In genomic region chrV:6112823-6113222, ce11 we compare ENCODE assay signal across 3 worm cellular contexts.
TF ChIP-seq lines count a peak whose summit lies in the region.

Gene F17A9.5, minus strand, starts transcription at chrV:6112997.

TF ChIP-seq in whole organism, L1 larva, 84 proteins besides CTCF, POLR2A, EP300 and RAD21:
- TF ChIP-seq rnt-1 (tag; optimal IDR thresholded peaks at IDR 0.05; lab: Kevin White, UChicago) (no peak), hlh-4 (tag; optimal IDR thresholded peaks at IDR 0.05; lab: Kevin White, UChicago) (no peak), ces-1 (GFP tag; optimal IDR thresholded peaks at IDR 0.05; lab: Kevin White, UChicago) (no peak), nhr-20 (tag; optimal IDR thresholded peaks at IDR 0.05; lab: Kevin White, UChicago) (peak; percentile 53), efl-1 (optimal IDR thresholded peaks at IDR 0.05; lab: Kevin White, UChicago) (no peak), efl-1 (GFP tag; optimal IDR thresholded peaks at IDR 0.05 in 1 of 2; lab: Kevin White, UChicago) (peak in 1 of 2 experiments; percentile 81), C34B4.2 (tag; optimal IDR thresholded peaks at IDR 0.05; lab: Kevin White, UChicago) (no peak), lir-3 (tag; optimal IDR thresholded peaks at IDR 0.05; lab: Kevin White, UChicago; ENCODE audit: poor library complexity) (no peak)

TF ChIP-seq in whole organism, L2 larva, 48 proteins besides CTCF, POLR2A, EP300 and RAD21:
- TF ChIP-seq sma-3 (GFP tag; optimal IDR thresholded peaks at IDR 0.05; lab: Kevin White, UChicago) (no peak), nhr-6 (tag; optimal IDR thresholded peaks at IDR 0.05; lab: Kevin White, UChicago) (no peak), nhr-23 (tag; optimal IDR thresholded peaks at IDR 0.05; lab: Kevin White, UChicago) (no peak), sma-9 (GFP tag; optimal IDR thresholded peaks at IDR 0.05; lab: Kevin White, UChicago) (peak; percentile 24), sma-9 (tag; optimal IDR thresholded peaks at IDR 0.05; lab: Kevin White, UChicago) (no peak)

TF ChIP-seq in whole organism, L4 larva, 104 proteins besides CTCF, POLR2A, EP300 and RAD21:
- peak; percentile 82 for TF ChIP-seq nhr-28 (tag; optimal IDR thresholded peaks at IDR 0.05; lab: Kevin White, UChicago)
- no peak for TF ChIP-seq lsy-2 (tag; optimal IDR thresholded peaks at IDR 0.05; lab: Kevin White, UChicago)
- TF ChIP-seq daf-16 (GFP tag; optimal IDR thresholded peaks at IDR 0.05; lab: Kevin White, UChicago), result no peak
- peak; percentile 21 for TF ChIP-seq daf-16 (tag; optimal IDR thresholded peaks at IDR 0.05; lab: Kevin White, UChicago)

Comparison
In these comparisons a context has a peak if more than half of its experiments do, and no peak if none do; other contexts are left out.
1. Of the 29 proteins assayed by ChIP-seq in both whole organism, L4 larva and whole organism, L1 larva: peak only in whole organism, L4 larva: nhr-28; only in whole organism, L1 larva: none; in both: none; in neither: 28.